Fruit fly (Drosophila melanogaster): ENCODE results near the gene Rcd7.

Rcd7 gene

DNA sequence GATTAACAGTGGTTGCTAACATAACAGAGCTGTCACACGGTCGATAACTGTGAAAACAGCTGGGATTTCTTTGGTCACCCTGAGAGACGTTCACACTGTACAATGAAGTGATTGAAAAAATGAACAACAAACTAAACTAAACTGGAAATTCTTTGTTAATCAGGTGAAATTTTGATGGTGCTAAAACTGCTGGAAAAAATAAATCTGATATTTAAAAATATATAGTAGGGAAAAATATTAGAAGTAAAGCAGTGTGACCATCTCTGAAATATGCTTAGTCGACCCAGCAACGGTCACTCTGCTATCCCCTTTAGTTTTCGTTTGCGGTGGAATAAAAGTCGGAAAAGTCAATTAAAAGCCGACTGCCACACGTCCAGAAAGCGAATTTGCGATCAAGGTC, 41.1 kb downstream of the Rcd7 start, which contains the start of the genes CG9231 and CG9330 (continued):
- no peak for TF ChIP-seq CG17359 (tag; optimal IDR thresholded peaks at IDR 0.05)
- no peak for TF ChIP-seq hkb (optimal IDR thresholded peaks at IDR 0.05)
- TF ChIP-seq hkb (GFP tag; IDR thresholded peaks at IDR 0.05), result no peak; the same call in 1 of the 2 replicates
- peak; percentile 59; the same call in 1 of the 2 replicates for TF ChIP-seq E2f2 (GFP tag; IDR thresholded peaks at IDR 0.05)
- TF ChIP-seq CG7556 (GFP tag; optimal IDR thresholded peaks at IDR 0.05), result no peak
- TF ChIP-seq GATAe (GFP tag; conservative IDR thresholded peaks at IDR 0.05), result no peak
- no peak for TF ChIP-seq dmrt99B (tag; optimal IDR thresholded peaks at IDR 0.05)
- no peak for TF ChIP-seq hbn (GFP tag; IDR thresholded peaks at IDR 0.05; ENCODE audit: partially characterized antibody)
- no peak for TF ChIP-seq da (GFP tag; optimal IDR thresholded peaks at IDR 0.05)
- TF ChIP-seq Med (GFP tag), result peak; percentile 83
- peak; percentile 41 for TF ChIP-seq CG13894 (tag; optimal IDR thresholded peaks at IDR 0.05)
- peak; percentile 52 for TF ChIP-seq CG2712 (tag; optimal IDR thresholded peaks at IDR 0.05)
- no peak for TF ChIP-seq CG6272 (GFP tag; IDR thresholded peaks at IDR 0.05)
- peak in 1 of 2 experiments; percentile 46 for TF ChIP-seq insv (GFP tag; optimal IDR thresholded peaks at IDR 0.05)
- TF ChIP-seq exex (tag; optimal IDR thresholded peaks at IDR 0.05), result no peak
- TF ChIP-seq E2f1 (GFP tag; IDR thresholded peaks at IDR 0.05), result no peak
- TF ChIP-seq CG10979 (tag; optimal IDR thresholded peaks at IDR 0.05), result no peak
- TF ChIP-seq CG1233 (GFP tag; optimal IDR thresholded peaks at IDR 0.05), result no peak
- TF ChIP-seq CG13775 (GFP tag; optimal IDR thresholded peaks at IDR 0.05), result peak; percentile 41
- no peak for TF ChIP-seq CG6791 (GFP tag; IDR thresholded peaks at IDR 0.05; ENCODE audit: partially characterized antibody)
- no peak for TF ChIP-seq Atf3 (GFP tag; optimal IDR thresholded peaks at IDR 0.05)
- no peak for TF ChIP-seq CG1024 (GFP tag; IDR thresholded peaks at IDR 0.05)
- peak; percentile 50 for TF ChIP-seq vvl (GFP tag; IDR thresholded peaks at IDR 0.05)
- no peak for TF ChIP-seq dysf (GFP tag; IDR thresholded peaks at IDR 0.05)
- TF ChIP-seq vfl (GFP tag; optimal IDR thresholded peaks at IDR 0.05), result no peak
- no peak for TF ChIP-seq Trl (optimal IDR thresholded peaks at IDR 0.05)
- TF ChIP-seq Trl (GFP tag; optimal IDR thresholded peaks at IDR 0.05), result no peak
- no peak for TF ChIP-seq CrebB (tag; optimal IDR thresholded peaks at IDR 0.05)
- TF ChIP-seq pan (optimal IDR thresholded peaks at IDR 0.05), result no peak
- peak in 1 of 2 experiments; percentile 60 for TF ChIP-seq pan (GFP tag; optimal IDR thresholded peaks at IDR 0.05 in 1 of 2, IDR thresholded peaks at IDR 0.05 in 1 of 2)
- no peak for TF ChIP-seq oc (tag; optimal IDR thresholded peaks at IDR 0.05)
- no peak for TF ChIP-seq CG11247 (GFP tag; IDR thresholded peaks at IDR 0.05)
- TF ChIP-seq Elba2 (GFP tag; optimal IDR thresholded peaks at IDR 0.05), result peak; percentile 45
- TF ChIP-seq CG17568 (GFP tag; optimal IDR thresholded peaks at IDR 0.05), result peak; percentile 8
- TF ChIP-seq Dfd (GFP tag; optimal IDR thresholded peaks at IDR 0.05), result no peak
- TF ChIP-seq MESR4 (GFP tag; optimal IDR thresholded peaks at IDR 0.05), result peak; percentile 45
- TF ChIP-seq D19A (tag; optimal IDR thresholded peaks at IDR 0.05), result peak; percentile 48
- peak; percentile 65 for TF ChIP-seq CG10431 (GFP tag; optimal IDR thresholded peaks at IDR 0.05)
- no peak for TF ChIP-seq Chrac-16 (GFP tag; optimal IDR thresholded peaks at IDR 0.05)
- TF ChIP-seq cg (GFP tag; optimal IDR thresholded peaks at IDR 0.05), result no peak
- peak; percentile 57 for TF ChIP-seq CG30020 (tag; optimal IDR thresholded peaks at IDR 0.05)
- TF ChIP-seq esg (GFP tag; conservative IDR thresholded peaks at IDR 0.05), result no peak
- TF ChIP-seq Mad (GFP tag; optimal IDR thresholded peaks at IDR 0.05), result no peak
- no peak for TF ChIP-seq lov (optimal IDR thresholded peaks at IDR 0.05)
- TF ChIP-seq lov (GFP tag; IDR thresholded peaks at IDR 0.05), result no peak
- peak; percentile 76 for TF ChIP-seq gfzf (GFP tag; optimal IDR thresholded peaks at IDR 0.05)
- no peak for TF ChIP-seq twi (tag; optimal IDR thresholded peaks at IDR 0.05)
- peak in 1 of 3 experiments; percentile 19 for TF ChIP-seq lola (GFP tag; optimal IDR thresholded peaks at IDR 0.05)
- TF ChIP-seq CG4820 (GFP tag; optimal IDR thresholded peaks at IDR 0.05), result no peak
- TF ChIP-seq ttk (GFP tag; IDR thresholded peaks at IDR 0.05), result no peak
- TF ChIP-seq fd3F (GFP tag; optimal IDR thresholded peaks at IDR 0.05), result no peak
- TF ChIP-seq CG17328 (GFP tag; IDR thresholded peaks at IDR 0.05), result peak; percentile 33; the same call in 1 of the 2 replicates

Data from whole organism, embryonic.